Fruit fly (Drosophila melanogaster) Kc167 (cell line): ENCODE results near the gene grim.

Experiments used
- Myc ChIP-seq: fragments of >200 bp; optimal IDR thresholded peaks from 2 replicates; lab custom pipeline; 2017; ENCODE audit warnings: missing external identifiers
- Sin3A ChIP-seq: fragments of >200 bp; optimal IDR thresholded peaks from 2 replicates; lab custom pipeline; 2018; ENCODE audit warnings: missing external identifiers
- h ChIP-seq: fragments of >200 bp; optimal IDR thresholded peaks from 3 replicates; lab custom pipeline; 2018; ENCODE audit warnings: missing external identifiers
- insv ChIP-seq: fragments of >200 bp; optimal IDR thresholded peaks from 3 replicates; lab custom pipeline; 2018; ENCODE audit warnings: missing external identifiers
- psq ChIP-seq: fragments of >200 bp; optimal IDR thresholded peaks from 2 replicates; lab custom pipeline; 2017; ENCODE audit warnings: missing external identifiers
- ttk ChIP-seq: sonication (Bioruptor generic); optimal IDR thresholded peaks from 2 replicates; lab custom pipeline; 2017; ENCODE audit warnings: missing external identifiers

The grim gene

DNA sequence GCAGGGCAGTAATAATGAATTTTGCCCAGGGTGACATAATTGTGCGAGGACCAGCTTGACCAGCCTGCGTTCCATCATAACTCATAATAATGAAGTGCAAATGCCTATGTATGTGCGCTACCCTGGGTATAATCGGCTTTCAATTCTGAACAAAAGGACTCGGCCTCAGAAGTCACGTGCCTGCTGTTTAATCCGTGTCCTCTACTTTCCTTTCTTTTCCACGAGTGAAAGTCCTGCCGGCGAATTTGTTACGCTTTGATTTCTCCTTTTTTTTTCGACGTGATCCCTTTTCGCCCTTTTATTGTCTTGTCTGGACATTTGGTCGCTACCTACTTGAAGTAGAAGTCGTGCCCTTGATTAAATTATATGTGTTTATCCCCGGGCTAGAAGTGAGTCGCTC, 7.8 kb downstream of the grim start:
- TF ChIP-seq h (no peak), insv (lab: Kevin White, UChicago) (no peak), Sin3A (lab: Kevin White, UChicago) (no peak)

DNA sequence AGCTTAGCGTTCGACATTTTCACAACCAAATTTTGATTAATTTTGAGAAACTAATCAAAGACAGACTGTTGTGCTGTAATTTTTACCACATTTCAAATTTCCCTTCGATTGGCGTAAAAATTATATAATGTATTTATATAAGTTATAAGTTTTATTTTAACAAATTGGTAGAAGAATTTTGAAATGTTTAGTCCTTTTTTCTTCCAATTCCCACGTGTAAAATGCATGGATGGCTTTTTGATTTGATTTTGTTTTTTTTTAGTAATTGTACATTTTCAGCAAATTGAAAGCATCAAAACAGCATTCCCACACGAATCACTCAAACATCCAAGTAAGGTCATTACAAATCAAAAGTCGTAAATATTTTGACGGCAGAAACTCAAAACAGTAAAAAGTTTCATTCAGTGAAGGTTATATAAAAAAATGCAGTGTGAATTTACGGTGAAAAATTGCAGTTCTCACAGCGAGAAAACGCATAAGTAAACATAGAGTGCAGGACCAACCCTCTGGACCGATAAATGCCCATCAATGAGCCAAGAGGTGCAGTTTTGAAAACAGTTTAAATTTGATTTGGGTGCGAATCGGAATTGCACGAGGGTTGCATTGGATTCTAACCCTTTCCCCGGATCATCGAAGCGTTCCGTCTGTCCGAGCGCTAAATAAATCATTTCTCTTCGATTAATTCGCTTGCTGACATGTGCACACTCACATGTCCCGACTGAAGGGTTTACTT, 9.8 kb downstream of the grim start, which contains the start of gene CG5103:
Gene CG5103 (minus strand): TSS at position 51 of the 733 bp plus-strand sequence.
- no peak for TF ChIP-seq h
- TF ChIP-seq Myc (lab: Kevin White, UChicago), result no peak
- TF ChIP-seq insv (lab: Kevin White, UChicago), result no peak
- TF ChIP-seq Sin3A (lab: Kevin White, UChicago), result no peak
- TF ChIP-seq psq, result no peak
- TF ChIP-seq ttk (lab: Kevin White, UChicago), result no peak

DNA sequence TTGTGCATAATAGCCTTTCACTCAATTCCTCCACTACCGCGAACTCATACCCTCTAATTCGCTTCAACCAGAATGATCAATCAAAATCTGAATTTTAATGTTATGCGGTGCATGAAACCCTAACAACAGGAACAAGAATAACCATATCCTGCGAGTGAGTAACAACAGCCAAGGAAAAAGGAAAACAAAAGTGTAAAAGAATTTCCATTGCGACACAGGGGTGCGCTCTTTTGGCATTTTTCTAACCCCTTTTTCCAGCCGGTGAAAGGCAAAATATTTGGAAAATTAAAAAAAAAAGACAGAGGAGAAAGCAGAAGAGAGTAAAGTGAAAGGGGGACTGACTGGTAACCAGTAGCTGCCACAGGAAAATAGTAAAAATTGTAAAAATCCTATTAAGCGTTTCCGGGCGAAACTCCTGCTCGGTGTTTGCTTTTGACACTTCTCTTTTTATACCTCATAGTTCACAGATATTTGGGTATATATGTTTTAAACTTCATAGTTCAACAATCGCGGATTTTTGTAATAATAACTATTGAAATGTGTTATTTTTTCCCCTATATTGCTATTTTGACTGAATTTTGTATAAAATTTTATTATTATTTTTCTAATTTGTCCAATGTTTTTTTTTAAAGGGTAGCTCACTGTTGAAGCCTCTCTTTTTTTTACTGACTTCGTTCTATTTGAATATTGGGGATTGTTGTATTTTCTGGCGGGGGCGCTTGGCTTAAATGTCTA, 14.1 kb downstream of the grim start:
- TF ChIP-seq ttk (lab: Kevin White, UChicago), result no peak
- TF ChIP-seq Sin3A (lab: Kevin White, UChicago), result no peak
- no peak for TF ChIP-seq insv (lab: Kevin White, UChicago)
- TF ChIP-seq psq, result no peak
- no peak for TF ChIP-seq Myc (lab: Kevin White, UChicago)
- TF ChIP-seq h, result no peak

DNA sequence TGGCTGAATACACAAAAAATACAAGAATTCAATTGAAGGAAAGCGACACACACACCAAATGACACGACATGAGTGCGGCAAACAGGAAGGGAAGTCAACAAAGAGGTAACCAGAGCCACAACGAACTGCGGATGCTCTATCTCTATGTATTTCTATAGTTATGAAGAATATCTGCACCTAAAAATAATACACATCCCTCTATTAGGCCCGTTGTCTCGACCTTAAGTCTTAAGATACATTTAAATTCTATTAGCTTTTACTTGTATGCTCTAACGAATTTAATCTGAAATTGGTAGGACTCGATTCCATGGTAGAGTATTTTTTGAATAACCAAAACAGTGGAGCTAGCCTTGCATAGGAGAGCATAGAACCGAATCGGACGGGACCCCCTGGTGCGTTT, 23.0 kb downstream of the grim start:
- no peak for TF ChIP-seq insv (lab: Kevin White, UChicago)

DNA sequence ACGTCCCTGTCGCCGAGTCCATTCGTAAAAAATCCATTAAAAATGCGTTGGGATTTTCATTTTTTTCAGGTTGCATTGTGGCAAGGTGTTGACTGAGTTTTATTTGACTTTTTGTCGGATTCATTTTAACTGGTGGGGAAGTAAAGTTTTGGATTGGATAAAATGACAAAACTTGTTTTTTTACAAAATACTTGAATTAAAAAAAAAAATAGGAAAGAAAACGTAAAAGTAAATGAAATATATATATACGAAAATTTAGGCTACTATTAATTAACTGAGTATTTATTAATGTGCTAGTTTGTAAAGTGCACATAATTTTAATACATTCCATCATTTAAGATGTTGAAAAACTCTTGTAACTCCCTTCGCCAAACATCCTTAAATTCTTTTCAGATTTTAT, 27.6 kb downstream of the grim start:
- TF ChIP-seq h (no peak), insv (lab: Kevin White, UChicago) (no peak), psq (no peak), Sin3A (lab: Kevin White, UChicago) (no peak), Myc (lab: Kevin White, UChicago) (no peak), ttk (lab: Kevin White, UChicago) (no peak)

DNA sequence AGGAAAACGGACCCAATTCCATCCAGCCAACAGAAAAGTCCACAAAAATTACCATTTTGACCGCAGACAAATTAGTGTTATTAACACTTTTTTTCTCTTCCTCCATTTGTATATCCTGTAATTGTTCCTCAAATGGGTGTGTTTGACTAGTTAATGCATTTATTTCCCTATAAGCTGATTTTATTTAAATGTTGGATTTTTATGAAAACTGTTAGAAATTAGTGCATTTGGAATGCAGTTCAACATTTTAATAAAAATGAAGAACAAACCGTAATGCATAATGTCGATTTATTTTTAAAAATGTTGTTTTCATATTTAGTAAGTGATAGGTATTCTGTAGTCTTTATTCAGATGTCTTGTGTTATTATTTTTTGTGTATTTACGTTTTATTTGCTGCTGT, 28.3 kb downstream of the grim start:
- TF ChIP-seq ttk (lab: Kevin White, UChicago) (no peak), h (no peak)

DNA sequence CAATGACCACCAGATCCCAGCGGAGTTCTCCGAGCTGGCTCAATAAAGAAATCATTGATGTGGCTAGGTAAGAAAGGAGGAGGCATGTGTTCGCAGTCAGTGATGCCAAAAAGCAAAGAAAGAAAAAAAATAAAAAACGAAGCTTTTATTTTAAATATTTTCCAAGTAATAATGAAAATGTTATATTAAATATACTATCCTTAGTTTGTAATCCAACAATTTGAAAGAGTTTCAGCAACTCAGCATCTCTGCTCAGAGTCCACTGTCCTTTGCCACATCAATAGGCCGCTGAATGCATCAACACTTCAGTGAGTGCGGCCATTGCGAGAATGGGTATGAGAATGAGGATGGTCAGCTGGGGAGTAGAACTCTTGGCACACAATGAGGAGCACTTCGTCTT, 30.0 kb downstream of the grim start:
- TF ChIP-seq Myc (lab: Kevin White, UChicago) (no peak), h (no peak), ttk (lab: Kevin White, UChicago) (no peak), insv (lab: Kevin White, UChicago) (no peak), Sin3A (lab: Kevin White, UChicago) (no peak), psq (no peak)

DNA sequence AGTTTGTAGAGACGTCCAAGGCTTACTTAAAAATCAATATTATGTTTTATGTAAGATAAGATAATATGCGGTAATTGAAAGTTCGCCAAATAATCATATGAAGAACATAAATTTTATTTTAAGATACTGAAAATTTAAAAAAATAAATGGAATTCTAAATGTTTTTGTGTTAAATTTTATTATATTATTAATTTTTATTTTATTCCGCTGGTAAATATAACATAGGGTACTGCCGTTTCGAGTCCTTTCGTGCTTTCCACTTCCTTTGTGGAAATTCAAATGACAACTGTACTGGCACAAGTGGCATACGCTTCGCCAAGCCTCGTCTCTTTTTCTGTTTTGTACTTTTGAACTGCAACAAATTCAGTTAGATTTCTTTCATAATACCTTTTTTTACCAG, 31.1 kb downstream of the grim start:
- TF ChIP-seq psq (no peak), Myc (lab: Kevin White, UChicago) (no peak), Sin3A (lab: Kevin White, UChicago) (no peak), ttk (lab: Kevin White, UChicago) (no peak), h (no peak), insv (lab: Kevin White, UChicago) (no peak)

DNA sequence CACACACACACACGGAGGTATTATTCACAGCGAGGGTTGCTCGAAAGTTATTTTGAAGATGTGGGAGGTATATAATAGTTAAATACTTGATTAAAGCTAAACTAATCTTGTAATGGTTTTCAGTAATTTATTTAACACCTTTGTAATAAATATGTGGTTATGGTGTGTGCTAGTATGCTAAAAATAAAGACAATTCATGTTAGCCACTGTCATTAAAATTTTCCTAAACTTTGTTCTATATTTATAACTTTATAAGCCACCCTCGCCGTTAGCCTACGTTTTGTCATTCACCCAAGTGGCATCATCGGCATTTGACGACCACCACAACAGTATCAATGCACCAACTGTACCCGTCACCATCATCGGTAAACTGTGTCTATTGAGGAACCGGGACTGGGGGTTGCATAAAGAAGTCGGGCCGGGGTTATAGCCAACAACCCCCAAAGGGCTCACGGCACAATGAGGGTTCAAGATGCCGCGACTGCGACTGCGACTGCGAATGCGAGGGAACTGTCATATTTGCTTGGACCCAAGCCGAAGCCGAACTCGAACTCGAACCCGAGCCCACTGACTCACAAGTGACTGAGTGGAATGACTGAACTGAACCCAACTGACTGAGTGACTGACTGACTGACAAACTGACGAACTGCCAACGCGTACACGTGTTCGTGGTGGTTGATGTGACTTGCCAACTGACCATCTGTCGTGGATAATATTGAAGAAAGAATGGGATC, 31.7 kb downstream of the grim start:
- TF ChIP-seq psq, result no peak
- no peak for TF ChIP-seq Sin3A (lab: Kevin White, UChicago)
- TF ChIP-seq ttk (lab: Kevin White, UChicago), result no peak
- TF ChIP-seq h, result no peak
- no peak for TF ChIP-seq Myc (lab: Kevin White, UChicago)
- no peak for TF ChIP-seq insv (lab: Kevin White, UChicago)

DNA sequence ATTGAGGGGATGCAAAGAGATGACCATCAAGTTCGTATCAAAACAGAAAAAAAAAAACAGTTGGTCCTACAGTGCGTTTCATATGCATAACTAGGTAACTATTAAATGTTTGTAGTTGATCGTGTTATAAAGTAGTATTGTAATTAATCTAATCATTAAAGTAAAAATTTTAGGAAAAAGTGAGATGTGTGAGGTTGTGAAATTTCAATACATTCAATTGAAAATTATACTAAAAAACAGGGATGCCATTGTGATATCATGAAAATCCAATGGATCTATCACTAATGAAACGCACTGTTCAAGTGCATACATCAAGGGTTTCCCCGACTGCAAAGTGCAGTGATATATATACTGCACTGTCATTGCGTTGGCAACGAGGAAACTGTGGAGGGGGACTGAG, 33.3 kb downstream of the grim start:
- TF ChIP-seq ttk (lab: Kevin White, UChicago), result no peak
- TF ChIP-seq Myc (lab: Kevin White, UChicago), result no peak
- TF ChIP-seq Sin3A (lab: Kevin White, UChicago), result no peak
- no peak for TF ChIP-seq h
- no peak for TF ChIP-seq insv (lab: Kevin White, UChicago)
- TF ChIP-seq psq, result no peak

DNA sequence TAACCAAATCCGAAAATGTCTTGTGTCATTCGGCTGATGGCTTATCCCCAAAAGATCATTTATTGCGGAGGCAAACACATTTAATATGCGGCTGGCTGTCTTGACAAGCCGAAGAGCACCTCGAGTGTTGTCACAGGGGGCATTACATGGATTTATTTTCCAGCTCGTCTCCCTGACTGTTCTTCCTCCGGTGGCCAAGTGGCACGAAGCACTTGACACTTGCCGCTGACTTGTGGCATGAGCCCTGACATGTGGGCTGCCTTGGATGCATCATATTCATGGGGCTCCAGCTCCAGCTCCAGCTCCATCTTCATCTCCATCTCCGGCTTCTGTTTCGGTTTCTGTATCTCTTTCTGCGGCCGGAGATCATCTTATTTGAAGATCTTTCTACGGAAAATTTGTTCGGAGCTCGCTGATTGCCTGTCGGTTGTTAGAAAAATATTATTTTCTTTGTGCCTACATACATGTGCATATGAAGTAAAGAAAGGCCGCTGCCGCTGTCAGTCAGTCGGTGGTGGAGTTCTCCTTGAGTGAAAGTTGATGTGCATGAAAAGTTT, 36.1 kb downstream of the grim start:
- TF ChIP-seq Myc (lab: Kevin White, UChicago), result no peak
- no peak for TF ChIP-seq Sin3A (lab: Kevin White, UChicago)
- TF ChIP-seq h, result no peak
- no peak for TF ChIP-seq ttk (lab: Kevin White, UChicago)
- no peak for TF ChIP-seq psq
- no peak for TF ChIP-seq insv (lab: Kevin White, UChicago)

DNA sequence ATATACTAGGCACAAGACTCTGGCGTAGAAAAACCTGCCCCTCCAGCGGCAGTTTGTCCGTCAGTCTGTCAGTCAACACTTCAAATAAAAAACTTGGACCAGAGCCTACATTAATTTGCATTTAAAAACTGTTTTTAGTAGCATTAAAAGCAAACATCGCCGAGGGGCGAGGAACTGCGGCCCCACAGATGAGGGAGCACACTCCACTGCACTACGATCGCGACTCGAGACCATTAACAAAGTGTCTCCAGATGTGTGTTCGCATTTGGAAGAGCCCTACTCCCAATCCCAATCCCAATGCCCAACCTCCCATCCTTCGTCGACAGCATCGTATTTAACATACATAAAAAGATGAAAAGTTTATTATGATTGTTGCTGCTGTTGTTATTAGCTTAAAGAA, 37.8 kb downstream of the grim start:
- TF ChIP-seq Myc (lab: Kevin White, UChicago), result no peak
- no peak for TF ChIP-seq h
- no peak for TF ChIP-seq insv (lab: Kevin White, UChicago)
- TF ChIP-seq psq, result no peak
- TF ChIP-seq ttk (lab: Kevin White, UChicago), result no peak
- no peak for TF ChIP-seq Sin3A (lab: Kevin White, UChicago)
